Fruit fly (Drosophila melanogaster) S2 (cell line): ENCODE data around the gene CG7333.

Experiments
- CG8478 ChIP-seq: fragments of >200 bp; optimal IDR thresholded peaks from 2 replicates; lab custom pipeline; 2018
- CTCF ChIP-seq, 2 experiments: fragments of >200 bp; optimal IDR thresholded peaks; 2 replicates each; lab custom pipeline; 2018

Gene CG7333

DNA sequence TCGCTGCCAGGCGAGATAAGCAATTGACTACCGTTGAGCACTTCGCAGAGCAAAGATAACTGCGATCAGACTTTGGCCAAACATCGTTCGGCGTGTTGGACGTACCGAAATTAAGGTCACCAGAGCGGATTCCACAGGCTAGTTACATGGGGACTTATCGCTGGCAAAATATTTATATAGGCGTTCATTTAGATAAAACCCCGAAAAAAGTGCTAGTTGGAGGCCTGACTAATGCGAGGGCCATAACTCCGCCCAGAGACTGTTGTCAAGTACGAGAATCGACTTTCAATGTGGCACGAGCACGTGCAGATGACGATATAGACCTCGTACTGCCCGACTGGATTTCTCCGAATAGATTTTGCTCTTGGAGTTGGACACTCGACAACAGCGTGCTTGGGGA is 19.5 kb downstream of the CG7333 start:
- TF ChIP-seq CTCF (optimal IDR thresholded peaks at IDR 0.05; lab: Kevin White, UChicago) (no peak), CG8478 (lab: Kevin White, UChicago) (no peak)

DNA sequence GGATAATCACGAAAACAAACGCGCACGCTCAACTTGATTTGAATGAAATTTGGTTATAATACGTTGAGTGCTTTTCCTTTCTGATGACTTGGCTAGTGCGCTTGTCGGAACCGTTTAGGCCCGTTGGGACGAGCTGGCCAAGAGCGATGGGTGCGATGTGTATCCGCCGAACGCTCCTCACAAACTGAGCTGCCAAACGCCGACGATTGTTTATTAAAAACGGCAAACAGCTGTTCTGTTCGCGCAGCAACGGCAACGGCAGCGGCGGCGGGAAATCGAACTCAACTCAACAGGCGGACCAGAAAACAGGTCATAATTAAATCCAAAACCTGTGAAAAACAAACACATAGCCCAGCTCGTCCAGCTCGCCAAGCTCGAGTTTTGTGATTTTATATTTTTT is 20.5 kb downstream of the CG7333 start:
- no peak for TF ChIP-seq CTCF (optimal IDR thresholded peaks at IDR 0.05; lab: Kevin White, UChicago)
- TF ChIP-seq CG8478 (lab: Kevin White, UChicago), result no peak

DNA sequence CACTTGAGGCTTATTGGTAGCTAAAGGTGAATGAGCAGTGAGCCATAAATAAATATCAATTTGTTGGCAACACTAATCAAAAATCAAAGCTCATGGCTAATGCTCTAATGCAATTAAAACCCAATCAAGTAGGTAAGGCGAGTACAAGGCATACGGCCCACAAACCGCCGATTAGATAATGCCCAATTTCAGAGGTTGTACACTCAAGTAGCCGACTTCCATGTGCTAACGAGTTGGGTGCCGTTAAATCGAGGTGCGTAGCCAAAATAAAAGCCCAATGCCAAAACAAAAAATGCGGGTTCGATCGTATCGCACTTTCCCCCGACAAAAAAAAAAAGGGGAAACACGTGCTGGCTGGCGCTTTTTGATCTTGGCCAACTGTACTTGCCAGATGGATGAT is 21.6 kb downstream of the CG7333 start:
- TF ChIP-seq CTCF (optimal IDR thresholded peaks at IDR 0.05; lab: Kevin White, UChicago) (no peak), CG8478 (lab: Kevin White, UChicago) (no peak)

DNA sequence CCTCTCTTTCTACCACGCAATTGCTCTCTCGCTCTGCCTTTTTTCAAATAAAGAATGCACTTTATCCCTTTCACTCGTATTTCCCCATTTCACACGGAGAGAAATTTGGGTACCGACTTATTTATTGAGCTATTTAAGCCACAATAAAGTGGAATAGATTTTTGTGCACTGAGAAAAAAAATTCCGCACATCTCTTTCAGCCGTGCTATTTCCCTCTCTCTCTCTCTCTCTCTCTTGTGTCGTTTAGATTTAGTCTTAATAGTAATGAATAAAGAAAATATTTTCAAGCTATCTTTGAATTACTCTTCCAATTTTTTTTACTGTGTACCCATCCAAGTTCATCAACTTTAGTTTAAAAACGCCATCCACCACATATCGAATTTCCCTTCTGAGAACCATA is 23.2 kb downstream of the CG7333 start:
- TF ChIP-seq CG8478 (lab: Kevin White, UChicago) (no peak), CTCF (optimal IDR thresholded peaks at IDR 0.05; lab: Kevin White, UChicago) (no peak)

DNA sequence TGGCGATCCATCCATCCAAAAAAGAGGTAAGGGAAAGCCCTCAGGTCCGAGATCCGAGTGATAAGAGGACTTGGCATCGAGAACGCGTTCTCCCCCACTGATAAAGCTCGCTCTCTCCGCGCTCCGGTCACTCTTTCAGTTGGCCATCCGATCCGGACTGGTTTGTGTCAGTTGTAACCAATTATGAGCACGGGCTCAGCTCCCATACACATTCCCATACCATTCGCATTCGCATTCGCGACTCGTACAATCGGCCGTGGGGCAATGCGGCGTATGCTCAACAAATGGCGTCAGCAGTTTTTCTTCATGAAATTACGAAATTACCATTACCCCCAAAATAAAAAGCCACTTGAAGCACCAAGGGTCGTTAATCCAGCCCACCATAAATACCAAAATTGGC is 24.0 kb downstream of the CG7333 start:
- TF ChIP-seq CTCF (optimal IDR thresholded peaks at IDR 0.05; lab: Kevin White, UChicago), result no peak
- no peak for TF ChIP-seq CG8478 (lab: Kevin White, UChicago)

DNA sequence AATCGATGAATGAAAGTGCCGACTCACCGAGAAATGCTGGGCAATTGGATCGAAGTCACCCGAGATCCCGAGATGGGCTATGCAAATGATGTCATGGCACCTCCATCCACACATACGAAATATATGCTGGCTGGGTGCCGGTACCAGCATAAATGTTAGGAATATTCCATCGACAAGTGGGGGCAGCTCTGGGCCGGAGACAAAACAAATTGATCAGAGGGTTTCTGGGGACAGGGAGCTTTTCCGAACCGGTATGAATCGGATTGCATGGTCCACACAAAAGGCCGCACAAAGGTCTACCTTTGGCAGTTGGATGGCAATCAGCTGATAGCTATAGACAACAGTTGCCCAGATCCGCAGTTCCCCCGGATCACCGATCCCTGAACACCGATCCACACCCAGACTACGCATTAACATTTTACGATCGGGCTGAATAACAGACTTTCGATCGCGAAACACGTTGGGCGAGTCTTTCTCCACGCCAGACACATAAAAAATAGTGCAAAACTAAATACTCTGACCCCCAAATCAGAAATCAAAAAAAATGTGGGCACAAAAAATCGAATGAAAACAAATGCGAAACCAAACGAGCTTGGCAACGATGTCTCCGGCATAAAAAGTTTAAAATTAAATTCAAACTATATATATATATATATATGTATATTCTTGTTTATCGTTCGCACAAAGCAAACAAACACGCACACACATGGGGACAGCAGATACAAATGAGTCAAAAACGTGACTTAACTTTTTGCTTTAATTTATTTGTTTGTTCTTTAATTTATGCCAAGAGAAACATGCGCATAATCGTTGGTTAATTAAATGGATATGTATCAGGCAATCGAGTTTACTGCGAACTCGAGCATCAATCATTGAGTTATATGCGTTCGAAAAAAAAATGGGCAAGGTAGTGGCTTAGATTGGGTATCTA is 25.1 kb downstream of the CG7333 start:
- TF ChIP-seq CTCF (optimal IDR thresholded peaks at IDR 0.05; lab: Kevin White, UChicago), result no peak
- TF ChIP-seq CG8478 (lab: Kevin White, UChicago), result no peak

DNA sequence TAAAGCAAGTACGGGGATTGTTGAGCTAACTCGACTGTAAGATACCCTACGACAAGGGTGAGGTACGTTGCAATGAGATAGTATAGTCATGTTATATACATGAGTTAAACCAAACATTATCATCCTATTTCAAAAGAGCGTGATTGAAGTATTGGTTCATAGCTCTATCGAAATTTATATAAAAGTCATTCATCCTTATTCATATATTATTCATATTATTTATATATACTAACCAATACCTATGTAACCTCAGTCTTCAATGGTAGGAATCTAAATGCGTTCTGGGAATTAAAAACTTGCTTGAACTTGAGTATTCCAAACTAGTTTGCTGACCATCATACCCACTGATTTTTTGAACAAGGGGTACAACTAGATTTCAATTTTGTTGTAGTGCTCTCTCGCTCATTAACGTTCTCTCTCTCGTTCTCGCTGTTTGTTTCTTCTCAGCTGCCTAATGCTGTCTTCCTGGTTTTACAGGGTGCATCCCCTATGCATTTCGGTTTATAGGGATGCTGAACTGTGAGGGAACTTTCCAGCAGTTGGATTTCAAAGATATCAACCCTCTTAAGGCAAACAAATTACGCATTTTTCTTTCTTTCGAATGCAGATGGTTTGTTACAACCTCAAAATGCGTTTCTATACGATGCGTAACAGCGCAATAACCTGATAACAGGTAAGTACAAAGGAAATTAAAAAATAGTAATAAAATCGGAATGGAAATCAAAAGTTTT is 27.5 kb downstream of the CG7333 start:
- TF ChIP-seq CTCF (optimal IDR thresholded peaks at IDR 0.05; lab: Kevin White, UChicago) (no peak), CG8478 (lab: Kevin White, UChicago) (no peak)

DNA sequence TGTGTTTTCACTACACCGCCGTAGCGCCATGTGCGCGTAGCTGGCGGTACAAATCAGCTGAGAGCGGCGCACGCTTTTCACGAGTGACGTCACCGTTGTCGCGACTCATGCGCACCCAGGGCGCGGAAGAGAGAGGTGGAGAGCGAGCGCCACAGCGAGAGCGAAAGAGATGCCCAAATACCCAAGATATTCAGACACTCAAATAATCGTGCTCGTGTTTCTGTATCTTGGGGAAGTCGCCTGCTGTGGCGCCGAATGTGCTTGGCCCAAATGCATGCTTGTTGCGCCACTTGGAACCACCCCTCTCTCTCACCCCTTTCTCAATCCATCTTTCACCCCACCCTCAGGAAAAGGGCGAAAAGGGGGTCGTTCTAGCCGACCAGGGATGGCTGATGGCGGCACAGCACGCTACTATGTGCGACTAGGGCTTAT is 32.3 kb downstream of the CG7333 start, which contains the start of gene CG6231:
TSS of gene CG6231 (minus strand) at position 34 of the 432 bp plus-strand sequence.
- TF ChIP-seq CG8478 (lab: Kevin White, UChicago) (no peak), CTCF (optimal IDR thresholded peaks at IDR 0.05; lab: Kevin White, UChicago) (no peak)

DNA sequence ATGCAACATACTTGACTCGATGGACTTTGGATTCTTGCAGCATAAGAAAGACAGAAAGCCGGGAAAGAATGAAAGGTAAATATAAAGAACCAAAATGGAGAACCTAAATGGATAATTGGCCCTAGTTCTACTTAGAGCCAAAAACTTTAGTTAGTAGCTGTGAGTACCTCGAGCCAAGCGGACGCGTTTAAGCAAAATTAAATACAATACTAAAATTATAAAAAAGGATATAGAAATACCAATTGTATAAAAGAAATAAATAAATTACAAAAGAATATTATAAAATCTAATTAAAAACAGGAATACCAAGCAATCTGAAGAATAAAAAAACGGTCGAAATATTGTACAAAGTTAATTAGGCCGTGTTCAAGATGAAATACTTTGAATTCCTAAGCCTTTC is 34.2 kb downstream of the CG7333 start, which contains the start of gene CG34138:
TSS of gene CG34138 (plus strand) at position 301 of the 400 bp plus-strand sequence.
- no peak for TF ChIP-seq CTCF (optimal IDR thresholded peaks at IDR 0.05; lab: Kevin White, UChicago)

DNA sequence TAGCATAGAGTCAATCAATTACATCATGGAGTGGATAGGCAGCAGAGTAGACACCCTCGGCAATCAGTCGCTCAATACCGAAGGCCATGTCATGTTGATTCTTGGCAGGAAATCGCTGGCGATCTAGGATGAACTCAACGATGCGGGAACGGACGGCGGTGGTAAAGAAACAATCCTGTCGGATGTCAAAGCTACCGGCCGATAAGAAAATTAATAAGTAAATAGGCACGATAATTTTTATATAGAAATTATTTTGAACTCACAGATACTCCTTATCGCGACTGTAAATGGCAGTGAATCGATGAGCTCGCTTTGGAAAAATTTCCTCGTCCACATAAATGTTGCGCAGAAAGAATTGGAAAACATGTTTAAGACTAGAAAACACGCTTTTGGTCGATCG is 37.6 kb downstream of the CG7333 start:
- TF ChIP-seq CTCF (optimal IDR thresholded peaks at IDR 0.05; lab: Kevin White, UChicago) (no peak), CG8478 (lab: Kevin White, UChicago) (no peak)

DNA sequence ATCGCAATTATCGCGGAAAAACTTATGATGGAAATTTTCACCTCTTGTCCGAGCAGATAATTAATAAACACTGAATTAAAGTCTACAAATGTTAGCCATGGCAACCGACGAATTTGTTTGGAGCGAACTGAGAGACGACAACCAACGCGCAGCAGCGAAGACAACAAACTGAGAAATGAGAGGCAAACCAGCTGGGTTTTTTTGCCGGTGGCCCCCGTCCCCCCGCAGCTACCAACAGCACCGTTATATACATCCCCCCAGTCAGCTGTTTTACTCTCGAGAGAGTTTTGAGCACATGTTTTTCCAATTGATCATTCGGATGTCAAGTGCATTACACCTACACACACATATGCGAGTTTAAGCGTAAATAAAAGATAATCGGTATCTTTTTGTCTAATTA is 40.6 kb downstream of the CG7333 start:
- TF ChIP-seq CG8478 (lab: Kevin White, UChicago) (no peak), CTCF (optimal IDR thresholded peaks at IDR 0.05; lab: Kevin White, UChicago) (no peak)

DNA sequence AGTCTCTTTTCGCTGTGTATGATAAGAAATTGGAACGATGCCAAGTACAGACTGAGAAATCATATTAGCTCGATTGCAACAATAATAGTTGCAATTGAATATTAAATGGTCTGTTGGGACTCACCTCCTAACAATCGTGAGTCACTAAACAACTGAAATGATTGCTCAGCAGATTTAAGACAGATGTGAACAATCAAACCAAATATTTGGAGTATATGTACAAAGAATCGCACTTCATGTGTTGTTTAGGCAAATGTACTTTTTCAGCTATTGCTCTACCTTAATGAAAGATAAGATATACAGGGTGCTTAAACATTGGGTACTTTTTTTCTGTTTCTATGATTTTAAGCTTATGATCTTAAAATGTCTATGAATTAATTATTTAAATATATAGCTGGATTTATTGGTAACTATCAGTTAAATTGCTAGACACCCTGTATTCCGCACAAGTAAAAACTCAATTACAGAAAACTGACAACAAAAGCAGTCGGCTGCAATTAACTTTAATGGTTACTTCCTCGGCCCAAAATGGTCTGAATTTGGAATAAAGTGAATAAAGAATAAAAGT is 41.1 kb downstream of the CG7333 start:
- TF ChIP-seq CG8478 (lab: Kevin White, UChicago), result no peak
- TF ChIP-seq CTCF (optimal IDR thresholded peaks at IDR 0.05; lab: Kevin White, UChicago), result no peak

DNA sequence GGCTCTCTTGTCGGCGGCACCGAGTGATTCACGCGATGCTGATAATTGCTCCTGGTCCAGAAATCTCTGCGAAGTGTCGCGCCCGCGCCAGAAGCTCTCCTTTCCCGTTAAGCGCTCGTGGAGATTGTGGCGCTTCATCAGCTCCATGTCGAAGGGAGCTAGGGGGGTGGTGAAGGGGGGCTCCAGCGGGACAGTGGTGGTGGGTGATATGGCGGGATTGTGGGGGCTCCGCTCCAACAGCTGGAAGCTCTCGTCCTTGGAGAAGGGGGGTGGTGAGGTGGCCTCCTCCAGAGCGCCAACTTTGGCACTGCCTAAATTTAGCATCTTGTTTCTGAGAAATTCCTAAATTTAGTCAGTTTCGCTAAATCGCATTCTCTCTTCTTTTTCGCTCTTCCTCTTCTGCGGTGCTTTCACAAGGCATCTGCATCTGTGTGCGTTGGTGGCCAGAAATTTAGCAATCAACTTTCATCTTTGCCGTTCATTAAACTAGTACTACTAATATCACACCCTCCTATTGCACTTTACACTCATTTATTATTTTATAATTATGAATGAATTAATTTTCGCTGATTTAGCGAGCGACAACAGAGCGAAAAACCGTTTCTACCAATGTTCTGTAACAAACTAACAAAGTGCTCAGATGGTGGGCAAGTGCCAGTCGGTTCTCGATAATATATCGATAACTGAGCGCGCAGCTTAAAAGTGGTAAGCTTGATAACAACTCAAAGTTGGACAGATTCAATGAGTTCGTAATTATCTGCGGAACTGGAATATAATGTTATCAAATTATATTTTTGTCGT is 41.9 kb downstream of the CG7333 start, which contains the start of gene subdued:
TSS of gene subdued (minus strand) at position 631 of the 801 bp plus-strand sequence.
- TF ChIP-seq CTCF (optimal IDR thresholded peaks at IDR 0.05; lab: Kevin White, UChicago), result no peak

DNA sequence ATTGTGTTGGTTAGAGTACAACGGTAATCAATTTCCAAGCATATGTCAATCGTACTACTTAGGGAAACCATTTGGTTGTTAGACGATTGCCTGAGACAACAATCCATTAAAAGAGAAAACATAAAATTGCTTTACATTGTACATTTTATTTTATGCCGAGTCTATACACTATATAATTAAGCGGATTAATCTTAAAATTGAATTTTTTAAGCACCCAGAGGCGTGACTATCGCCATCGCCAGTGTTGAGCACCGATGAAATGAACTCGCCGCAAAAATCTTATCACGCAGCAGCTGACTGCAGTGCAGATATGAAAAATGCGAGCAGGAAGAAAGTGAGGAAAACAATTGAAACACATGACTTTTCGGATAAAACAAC is 42.4 kb downstream of the CG7333 start:
- no peak for TF ChIP-seq CTCF (optimal IDR thresholded peaks at IDR 0.05; lab: Kevin White, UChicago)
- no peak for TF ChIP-seq CG8478 (lab: Kevin White, UChicago)
